Worm (Caenorhabditis elegans) whole organism, L4 larva: ENCODE data around the gene Y39A1A.18.
A peak's percentile ranks its signal among the peaks of the same experiment; 100 is the strongest.

Experiments
- F26F4.8 ChIP-seq: fragments of 200-800 bp; sonication (Bioruptor generic); conservative IDR thresholded peaks from 2 replicates; pipeline ENCODE4 v1.3.6; 2022; ENCODE audit warnings: missing genetic modification characterization, missing compliant biosample characterization
- R02D3.7 ChIP-seq: fragments of 150-350 bp; sonication (generic microtip); optimal IDR thresholded peaks from 3 replicates; lab custom pipeline; 2014; ENCODE audit warnings: missing biosample characterization, missing genetic modification characterization
- T26A8.4 ChIP-seq: fragments of 200-800 bp; sonication (Bioruptor generic); IDR thresholded peaks from 2 replicates; pipeline ENCODE4 v1.3.6; 2022; ENCODE audit warnings: missing genetic modification characterization, missing compliant biosample characterization
- Y105C5A.15 ChIP-seq: fragments of 200-800 bp; sonication (Bioruptor generic); IDR thresholded peaks from 2 replicates; pipeline ENCODE4 v1.3.6; 2022; ENCODE audit warnings: missing genetic modification characterization, missing compliant biosample characterization
- Y5F2A.4 ChIP-seq: fragments of 200-800 bp; sonication (Bioruptor generic); optimal IDR thresholded peaks from 2 replicates; lab custom pipeline; 2018; ENCODE audit warnings: mild to moderate bottlenecking, missing genetic modification characterization, missing compliant biosample characterization
- ZK337.2 ChIP-seq: fragments of 200-800 bp; sonication (Bioruptor generic); IDR thresholded peaks from 2 replicates; pipeline ENCODE4 v1.3.6; 2022; ENCODE audit warnings: missing genetic modification reagents, missing genetic modification characterization, missing compliant biosample characterization
- aha-1 ChIP-seq: fragments of 150-350 bp; peaks from one replicate; lab custom pipeline; 2014; ENCODE audit warnings: missing biosample characterization, missing genetic modification characterization
- aly-2 ChIP-seq: sonication (generic microtip); optimal IDR thresholded peaks from 2 replicates; lab custom pipeline; 2018; ENCODE audit warnings: missing biosample characterization, missing genetic modification characterization
- ama-1 ChIP-seq: fragments of 150-350 bp; optimal IDR thresholded peaks from 2 replicates; lab custom pipeline; 2014; ENCODE audit warnings: inconsistent platforms, mixed read lengths
- ceh-20 ChIP-seq: fragments of 200-800 bp; sonication (Bioruptor generic); IDR thresholded peaks from 2 replicates; pipeline ENCODE4 v1.3.6; 2022; ENCODE audit warnings: missing genetic modification reagents, missing genetic modification characterization, missing compliant biosample characterization
- ceh-28 ChIP-seq: fragments of 150-350 bp; optimal IDR thresholded peaks from 2 replicates; lab custom pipeline; 2014; ENCODE audit warnings: missing biosample characterization, missing genetic modification reagents, missing genetic modification characterization
- ceh-82 ChIP-seq: sonication (generic microtip); optimal IDR thresholded peaks from 2 replicates; lab custom pipeline; 2017; ENCODE audit warnings: missing biosample characterization, missing genetic modification characterization
- cey-2 ChIP-seq: sonication (generic microtip); optimal IDR thresholded peaks from 3 replicates; lab custom pipeline; 2017; ENCODE audit warnings: missing genetic modification characterization, mild to moderate bottlenecking, missing compliant biosample characterization, antibody characterized with exemption, borderline replicate concordance; ENCODE audit not compliant: insufficient read depth
- ctbp-1 ChIP-seq: fragments of 200-800 bp; sonication (Bioruptor generic); IDR thresholded peaks from 2 replicates; pipeline ENCODE4 v1.3.6; 2022; ENCODE audit warnings: missing genetic modification reagents, missing genetic modification characterization, missing compliant biosample characterization
- daf-12 ChIP-seq: fragments of 150-350 bp; optimal IDR thresholded peaks from 2 replicates; lab custom pipeline; 2014; ENCODE audit warnings: missing biosample characterization, missing genetic modification reagents, missing genetic modification characterization
- daf-16 ChIP-seq, 3 experiments: sonication (generic microtip); optimal IDR thresholded peaks; 2 replicates each; lab custom pipeline; 2016 to 2017; ENCODE audit warnings: missing genetic modification characterization in 3 of 3, missing genetic modification reagents in 3 of 3, mild to moderate bottlenecking in 2 of 3, missing compliant biosample characterization in 2 of 3, missing biosample characterization in 1 of 3, moderate library complexity in 1 of 3
- daf-19 ChIP-seq: fragments of 200-800 bp; sonication (Bioruptor generic); conservative IDR thresholded peaks from 2 replicates; pipeline ENCODE4 v1.3.6; 2022; ENCODE audit warnings: missing genetic modification characterization, missing compliant biosample characterization
- daf-8 ChIP-seq: fragments of 200-800 bp; sonication (Bioruptor generic); IDR thresholded peaks from 2 replicates; pipeline ENCODE4 v1.3.6; 2022; ENCODE audit warnings: missing genetic modification characterization, missing compliant biosample characterization
- dmd-9 ChIP-seq: fragments of 200-800 bp; sonication (Bioruptor generic); IDR thresholded peaks from 2 replicates; pipeline ENCODE4 v1.3.6; 2022; ENCODE audit warnings: missing genetic modification reagents, missing genetic modification characterization, missing compliant biosample characterization
- dve-1 ChIP-seq: sonication (generic microtip); optimal IDR thresholded peaks from 2 replicates; lab custom pipeline; 2017; ENCODE audit warnings: antibody characterized with exemption, mild to moderate bottlenecking, missing genetic modification characterization, missing compliant biosample characterization; ENCODE audit not compliant: insufficient read depth
- egl-27 ChIP-seq: sonication (generic microtip); optimal IDR thresholded peaks from 3 replicates; lab custom pipeline; 2017; ENCODE audit warnings: missing biosample characterization, missing genetic modification reagents, missing genetic modification characterization
- fkh-10 ChIP-seq: fragments of 150-350 bp; optimal IDR thresholded peaks from 2 replicates; lab custom pipeline; 2014; ENCODE audit warnings: missing biosample characterization, missing genetic modification reagents, missing genetic modification characterization
- gei-8 ChIP-seq: fragments of 200-800 bp; sonication (Bioruptor generic); optimal IDR thresholded peaks from 2 replicates; lab custom pipeline; 2018; ENCODE audit warnings: mild to moderate bottlenecking, missing genetic modification characterization, missing compliant biosample characterization
- hif-1 ChIP-seq, 2 experiments: sonication (generic microtip); optimal IDR thresholded peaks; 2 replicates each; lab custom pipeline; 2016 to 2017; ENCODE audit warnings: missing compliant biosample characterization in 2 of 2, missing genetic modification characterization in 2 of 2, missing genetic modification reagents in 2 of 2, missing genotype in 2 of 2, mild to moderate bottlenecking in 1 of 2
- hlh-11 ChIP-seq: fragments of 200-800 bp; sonication (Bioruptor generic); optimal IDR thresholded peaks from 2 replicates; lab custom pipeline; 2018; ENCODE audit warnings: mild to moderate bottlenecking, missing genetic modification characterization, missing compliant biosample characterization
- jun-1 ChIP-seq: fragments of 150-350 bp; optimal IDR thresholded peaks from 2 replicates; lab custom pipeline; 2014; ENCODE audit warnings: missing biosample characterization, missing genetic modification reagents, missing genetic modification characterization
- lin-1 ChIP-seq: fragments of 200-800 bp; sonication (Bioruptor generic); IDR thresholded peaks from 2 replicates; pipeline ENCODE4 v1.3.6; 2022; ENCODE audit warnings: missing genetic modification reagents, missing genetic modification characterization, missing compliant biosample characterization
- lin-29 ChIP-seq: fragments of 200-800 bp; sonication (Bioruptor generic); IDR thresholded peaks from 2 replicates; pipeline ENCODE4 v1.3.6; 2022; ENCODE audit warnings: missing genetic modification reagents, missing genetic modification characterization, missing compliant biosample characterization
- lin-38 ChIP-seq: fragments of 200-800 bp; sonication (Bioruptor generic); IDR thresholded peaks from 2 replicates; pipeline ENCODE4 v1.3.6; 2022; ENCODE audit warnings: missing genetic modification reagents, missing genetic modification characterization, missing compliant biosample characterization
- lin-39 ChIP-seq: fragments of 150-350 bp; optimal IDR thresholded peaks from 2 replicates; lab custom pipeline; 2014; ENCODE audit warnings: missing biosample characterization, missing genetic modification reagents, missing genetic modification characterization
- lsy-2 ChIP-seq, 2 experiments: fragments of 150-350 bp in 1 of 2; sonication (generic microtip) in 1 of 2; optimal IDR thresholded peaks; 2 replicates each; lab custom pipeline; 2014 to 2017; ENCODE audit warnings: missing biosample characterization in 2 of 2, missing genetic modification characterization in 2 of 2
- madf-5 ChIP-seq, 2 experiments: fragments of 200-800 bp; sonication (Bioruptor generic); IDR thresholded peaks; 2 replicates each; pipeline ENCODE4 v1.3.6; 2022; ENCODE audit warnings: missing compliant biosample characterization in 2 of 2, missing genetic modification characterization in 2 of 2
- mdl-1 ChIP-seq, 2 experiments: fragments of 150-350 bp in 1 of 2; sonication (generic microtip) in 1 of 2; optimal IDR thresholded peaks; 2 replicates each; lab custom pipeline; 2014 to 2017; ENCODE audit warnings: missing biosample characterization in 2 of 2, missing genetic modification characterization in 2 of 2
- mxl-2 ChIP-seq: fragments of 200-800 bp; sonication (Bioruptor generic); conservative IDR thresholded peaks from 2 replicates; pipeline ENCODE4 v1.3.6; 2022; ENCODE audit warnings: missing genetic modification reagents, missing genetic modification characterization, missing compliant biosample characterization
- nhr-10 ChIP-seq: fragments of 150-350 bp; optimal IDR thresholded peaks from 2 replicates; lab custom pipeline; 2014; ENCODE audit warnings: missing biosample characterization, missing genetic modification characterization
- nhr-102 ChIP-seq: sonication (generic microtip); optimal IDR thresholded peaks from 2 replicates; lab custom pipeline; 2016; ENCODE audit warnings: mild to moderate bottlenecking, missing genetic modification characterization, moderate library complexity, missing compliant biosample characterization
- nhr-28 ChIP-seq: fragments of 150-350 bp; optimal IDR thresholded peaks from 2 replicates; lab custom pipeline; 2014; ENCODE audit warnings: missing biosample characterization, missing genetic modification characterization
- nhr-42 ChIP-seq: fragments of 200-800 bp; sonication (Bioruptor generic); IDR thresholded peaks from 2 replicates; pipeline ENCODE4 v1.3.6; 2022; ENCODE audit warnings: missing genetic modification characterization, missing compliant biosample characterization
- nhr-6 ChIP-seq: fragments of 150-350 bp; optimal IDR thresholded peaks from 2 replicates; lab custom pipeline; 2014; ENCODE audit warnings: missing biosample characterization, missing genetic modification characterization
- nhr-77 ChIP-seq: fragments of 150-350 bp; optimal IDR thresholded peaks from 2 replicates; lab custom pipeline; 2014; ENCODE audit warnings: missing biosample characterization, missing genetic modification characterization
- pha-4 ChIP-seq, 2 experiments: fragments of 150-350 bp in 1 of 2; fragments of 200-800 bp in 1 of 2; sonication (Bioruptor generic) in 1 of 2; IDR thresholded peaks in 1 of 2; optimal IDR thresholded peaks in 1 of 2; 2 replicates each; pipeline versions ENCODE4 v1.3.6 to Lab custom; 2014 to 2022; ENCODE audit warnings: missing genetic modification characterization in 2 of 2, missing genetic modification reagents in 2 of 2, missing biosample characterization in 1 of 2, missing compliant biosample characterization in 1 of 2
- pqm-1 ChIP-seq: sonication (generic microtip); optimal IDR thresholded peaks from 2 replicates; lab custom pipeline; 2017; ENCODE audit warnings: missing biosample characterization, missing genetic modification characterization
- saeg-2 ChIP-seq: fragments of 200-800 bp; sonication (Bioruptor generic); IDR thresholded peaks from 2 replicates; pipeline ENCODE4 v1.3.6; 2022; ENCODE audit warnings: missing genetic modification reagents, missing genetic modification characterization, missing compliant biosample characterization
- sdz-12 ChIP-seq: fragments of 200-800 bp; sonication (Bioruptor generic); optimal IDR thresholded peaks from 2 replicates; lab custom pipeline; 2018; ENCODE audit warnings: mild to moderate bottlenecking, missing genetic modification characterization, missing compliant biosample characterization
- skn-1 ChIP-seq: fragments of 150-350 bp; optimal IDR thresholded peaks from 2 replicates; lab custom pipeline; 2014; ENCODE audit warnings: missing biosample characterization, missing genetic modification characterization
- snpc-1.2 ChIP-seq: fragments of 200-800 bp; sonication (Bioruptor generic); IDR thresholded peaks from 2 replicates; pipeline ENCODE4 v1.3.6; 2022; ENCODE audit warnings: missing genetic modification reagents, missing genetic modification characterization, missing compliant biosample characterization
- spr-3 ChIP-seq: fragments of 200-800 bp; sonication (Bioruptor generic); optimal IDR thresholded peaks from 2 replicates; lab custom pipeline; 2018; ENCODE audit warnings: mild to moderate bottlenecking, missing genetic modification characterization, missing compliant biosample characterization
- tag-97 ChIP-seq: fragments of 200-800 bp; sonication (Bioruptor generic); IDR thresholded peaks from 2 replicates; pipeline ENCODE4 v1.3.6; 2022; ENCODE audit warnings: missing genetic modification characterization, missing compliant biosample characterization
- unc-130 ChIP-seq: sonication (generic microtip); optimal IDR thresholded peaks from 2 replicates; lab custom pipeline; 2016; ENCODE audit warnings: missing genetic modification reagents, missing genetic modification characterization, missing compliant biosample characterization
- unc-39 ChIP-seq: sonication (generic microtip); optimal IDR thresholded peaks from 2 replicates; lab custom pipeline; 2017; ENCODE audit warnings: missing biosample characterization, missing genetic modification characterization
- zfp-2 ChIP-seq: sonication (generic microtip); optimal IDR thresholded peaks from 2 replicates; lab custom pipeline; 2016; ENCODE audit warnings: mild to moderate bottlenecking, missing genetic modification characterization, missing compliant biosample characterization
- zip-11 ChIP-seq: fragments of 200-800 bp; sonication (Bioruptor generic); IDR thresholded peaks from 2 replicates; pipeline ENCODE4 v1.3.6; 2022; ENCODE audit warnings: missing genetic modification characterization, missing compliant biosample characterization

Gene Y39A1A.18

DNA sequence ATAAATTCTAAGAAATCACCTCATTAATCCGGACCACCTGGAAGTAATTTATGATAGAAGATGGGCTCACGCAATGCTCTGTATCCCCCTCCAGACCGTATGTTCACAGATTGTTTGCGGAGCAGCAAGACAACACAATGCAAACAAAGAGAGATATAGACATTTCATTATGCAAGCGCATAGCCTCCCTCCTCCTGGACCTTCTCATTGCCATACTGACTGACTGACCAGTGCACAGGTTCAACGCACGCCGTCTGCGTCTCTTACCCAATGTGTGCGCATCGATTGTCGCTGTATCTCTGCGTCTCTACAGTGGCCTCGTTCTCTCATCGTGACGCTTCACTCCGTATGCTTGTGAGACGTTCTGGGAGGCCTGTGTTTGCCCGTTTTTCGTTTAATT lies 42.7 kb downstream of the Y39A1A.18 start (continued):
- TF ChIP-seq pha-4 (GFP tag; IDR thresholded peaks at IDR 0.05; lab: Robert Waterston, UW) (no peak), pha-4 (tag; optimal IDR thresholded peaks at IDR 0.05; lab: Kevin White, UChicago) (no peak), tag-97 (GFP tag; lab: Robert Waterston, UW) (no peak), mdl-1 (tag; optimal IDR thresholded peaks at IDR 0.05; lab: Kevin White, UChicago) (no peak), jun-1 (tag; lab: Kevin White, UChicago) (no peak), ZK337.2 (GFP tag; lab: Robert Waterston, UW) (no peak), spr-3 (GFP tag; lab: Kevin White, UChicago) (no peak), cey-2 (no peak), ceh-28 (tag; lab: Kevin White, UChicago) (peak; percentile 34), nhr-28 (tag; lab: Kevin White, UChicago) (no peak), ama-1 (lab: Kevin White, UChicago) (no peak), R02D3.7 (no peak), egl-27 (no peak), aha-1 (tag; lab: Kevin White, UChicago) (peak; percentile 84), lin-1 (GFP tag; lab: Robert Waterston, UW) (no peak), unc-130 (GFP tag; lab: Kevin White, UChicago) (no peak), F26F4.8 (no peak), pqm-1 (tag; lab: Kevin White, UChicago) (no peak), lin-29 (GFP tag; lab: Robert Waterston, UW) (no peak), daf-12 (no peak), dve-1 (peak; percentile 2), lin-39 (tag; lab: Kevin White, UChicago) (no peak), daf-19 (GFP tag; lab: Robert Waterston, UW) (no peak), gei-8 (no peak), ctbp-1 (GFP tag; lab: Robert Waterston, UW) (no peak), lin-38 (GFP tag; lab: Robert Waterston, UW) (peak; percentile 51), T26A8.4 (no peak), Y5F2A.4 (no peak), daf-8 (GFP tag; lab: Robert Waterston, UW) (no peak), nhr-6 (tag; lab: Kevin White, UChicago) (peak; percentile 24), skn-1 (tag; lab: Kevin White, UChicago) (no peak), zfp-2 (no peak), ceh-82 (tag; lab: Kevin White, UChicago) (no peak), saeg-2 (GFP tag; lab: Robert Waterston, UW) (no peak), hif-1 (tag; optimal IDR thresholded peaks at IDR 0.05; lab: Kevin White, UChicago) (no peak), sdz-12 (no peak), mxl-2 (no peak), unc-39 (tag; lab: Kevin White, UChicago) (no peak), hlh-11 (peak; percentile 59), fkh-10 (GFP tag; lab: Kevin White, UChicago) (no peak), zip-11 (no peak), madf-5 (GFP tag; IDR thresholded peaks at IDR 0.05; lab: Robert Waterston, UW) (no peak), nhr-42 (no peak), aly-2 (no peak), ceh-20 (GFP tag; lab: Robert Waterston, UW) (no peak), nhr-77 (tag; lab: Kevin White, UChicago) (no peak), Y105C5A.15 (GFP tag; lab: Robert Waterston, UW) (no peak), daf-16 (GFP tag; optimal IDR thresholded peaks at IDR 0.05; lab: Kevin White, UChicago) (no peak), daf-16 (tag; optimal IDR thresholded peaks at IDR 0.05; lab: Kevin White, UChicago) (peak; percentile 18), nhr-10 (no peak), snpc-1.2 (0 out of 2 replicates have a peak, but pooled peaks have one; percentile 16), lsy-2 (tag; optimal IDR thresholded peaks at IDR 0.05; lab: Kevin White, UChicago) (peak in 1 of 2 experiments; percentile 60), dmd-9 (no peak), nhr-102 (tag; lab: Kevin White, UChicago) (no peak)
